Fruit fly (Drosophila melanogaster): ENCODE data around the gene Eip93F.

- no peak for TF ChIP-seq CG14655 (GFP tag; optimal IDR thresholded peaks at IDR 0.05)
- no peak for TF ChIP-seq CG34367 (tag; optimal IDR thresholded peaks at IDR 0.05)
- TF ChIP-seq Pif1B (GFP tag; optimal IDR thresholded peaks at IDR 0.05): no peak
- no peak for TF ChIP-seq CG9948 (tag; optimal IDR thresholded peaks at IDR 0.05)
- TF ChIP-seq Pif1A (GFP tag; optimal IDR thresholded peaks at IDR 0.05): no peak
- no peak for TF ChIP-seq CG17806 (tag; optimal IDR thresholded peaks at IDR 0.05)
- no peak for TF ChIP-seq CG12605 (GFP tag; IDR thresholded peaks at IDR 0.05)
- no peak for TF ChIP-seq Snoo (tag; optimal IDR thresholded peaks at IDR 0.05)
- no peak for TF ChIP-seq CG13204 (GFP tag; optimal IDR thresholded peaks at IDR 0.05)
- no peak for TF ChIP-seq CG32121 (GFP tag; IDR thresholded peaks at IDR 0.05)
- TF ChIP-seq EcR (GFP tag; optimal IDR thresholded peaks at IDR 0.05): no peak
- no peak for TF ChIP-seq CG15710 (tag; optimal IDR thresholded peaks at IDR 0.05)
Observed at dm6 chr3R:21977784-21978183, 28.9 kb downstream of the Eip93F start.

All from whole organism, pupa.